Worm (Caenorhabditis elegans) whole organism, L1 larva: ENCODE results near the gene hlh-34.

ENCODE experiments used
- egl-27 ChIP-seq, 2 experiments: fragments of 150-350 bp in 1 of 2; sonication (generic microtip); optimal IDR thresholded peaks; 3 replicates each; lab custom pipeline; 2017 to 2018; ENCODE audit warnings: missing biosample characterization in 2 of 2, missing genetic modification characterization in 2 of 2, missing genetic modification reagents in 2 of 2
- elt-3 ChIP-seq, 6 experiments: fragments of 150-350 bp in 1 of 6; sonication (generic microtip); optimal IDR thresholded peaks; 2 replicates each; lab custom pipeline; 2017 to 2018; ENCODE audit warnings: missing biosample characterization in 6 of 6, missing genetic modification characterization in 6 of 6, inconsistent platforms in 1 of 6
- grh-1 ChIP-seq: fragments of 200-800 bp; sonication (Bioruptor generic); IDR thresholded peaks from 2 replicates; pipeline ENCODE4 v1.3.6; 2022; ENCODE audit warnings: missing genetic modification reagents, missing genetic modification characterization, missing compliant biosample characterization
- lin-13 ChIP-seq: fragments of 150-350 bp; optimal IDR thresholded peaks from 2 replicates; lab custom pipeline; 2014; ENCODE audit warnings: missing biosample characterization, missing genetic modification reagents, missing genetic modification characterization
- lin-15B ChIP-seq: fragments of 150-350 bp; sonication (generic microtip); optimal IDR thresholded peaks from 3 replicates; lab custom pipeline; 2014; ENCODE audit warnings: missing biosample characterization, missing genetic modification characterization
- mab-9 ChIP-seq: fragments of 200-800 bp; sonication (Bioruptor generic); IDR thresholded peaks from 2 replicates; pipeline ENCODE4 v1.3.6; 2022; ENCODE audit warnings: missing genetic modification reagents, missing genetic modification characterization, missing compliant biosample characterization
- sox-4 ChIP-seq: sonication (generic microtip); optimal IDR thresholded peaks from 2 replicates; lab custom pipeline; 2016; ENCODE audit warnings: missing genetic modification characterization, missing compliant biosample characterization
- tbx-2 ChIP-seq: sonication (generic microtip); optimal IDR thresholded peaks from 2 replicates; lab custom pipeline; 2016; ENCODE audit warnings: missing genetic modification characterization, missing compliant biosample characterization
- unc-86 ChIP-seq: sonication (generic microtip); optimal IDR thresholded peaks from 2 replicates; lab custom pipeline; 2016; ENCODE audit warnings: missing genetic modification characterization, missing compliant biosample characterization

DNA sequence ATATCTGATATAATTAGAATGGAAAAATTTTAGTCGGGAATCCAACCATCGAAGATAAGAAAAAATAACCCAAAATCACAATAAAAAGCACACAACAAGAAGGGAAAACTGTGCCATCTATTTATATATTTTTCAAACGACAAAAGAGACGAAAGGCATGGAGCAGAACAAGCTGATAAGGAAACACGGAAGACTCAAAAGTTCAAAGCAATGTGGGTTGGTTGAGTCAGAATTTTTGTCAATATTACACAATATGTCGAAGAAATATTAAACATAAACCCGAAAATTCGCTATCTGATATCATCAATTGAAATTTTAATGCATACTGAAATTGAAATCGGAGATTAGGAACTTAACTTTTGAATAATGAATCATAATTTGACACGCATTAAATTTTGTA, 37.7 kb upstream of the hlh-34 start, which contains the start of gene F35E12.9:
- TF ChIP-seq grh-1 (GFP tag; lab: Robert Waterston, UW) (no peak), sox-4 (tag; lab: Kevin White, UChicago) (no peak), egl-27 (tag; optimal IDR thresholded peaks at IDR 0.05; lab: Kevin White, UChicago) (no peak), unc-86 (tag; lab: Kevin White, UChicago) (no peak), lin-13 (no peak), lin-15B (tag; lab: Kevin White, UChicago) (no peak), tbx-2 (tag; lab: Kevin White, UChicago) (no peak), elt-3 (tag; optimal IDR thresholded peaks at IDR 0.05; lab: Kevin White, UChicago) (no peak), mab-9 (no peak)
